Fruit fly (Drosophila melanogaster) whole organism, prepupa: ENCODE measurements around the gene eco.

ENCODE experiments used
- Blimp-1 ChIP-seq: fragments of 200-800 bp; sonication (Bioruptor generic); optimal IDR thresholded peaks from 3 replicates; lab custom pipeline; 2017; ENCODE audit warnings: missing biosample characterization, missing genetic modification characterization, mild to moderate bottlenecking, moderate library complexity, missing genetic modification reagents
- CG10669 ChIP-seq: fragments of 200-800 bp; sonication (Bioruptor generic); optimal IDR thresholded peaks from 3 replicates; lab custom pipeline; 2018; ENCODE audit warnings: missing biosample characterization, mild to moderate bottlenecking, missing genetic modification characterization, moderate library complexity
- CG11294 ChIP-seq: fragments of 200-800 bp; sonication (Bioruptor generic); IDR thresholded peaks from 2 replicates; pipeline ENCODE4 v1.3.6; 2022; ENCODE audit warnings: missing biosample characterization, missing genetic modification characterization
- CG11902 ChIP-seq: fragments of 200-800 bp; sonication (Bioruptor generic); optimal IDR thresholded peaks from 3 replicates; lab custom pipeline; 2016; ENCODE audit warnings: missing biosample characterization, missing genetic modification characterization
- CG15336 ChIP-seq: fragments of 200-800 bp; sonication (Bioruptor generic); IDR thresholded peaks from 2 replicates; pipeline ENCODE4 v1.3.6; 2022; ENCODE audit warnings: missing biosample characterization, missing genetic modification characterization
- CG16779 ChIP-seq: fragments of 200-800 bp; sonication (Bioruptor generic); optimal IDR thresholded peaks from 3 replicates; lab custom pipeline; 2017; ENCODE audit warnings: missing biosample characterization, mild to moderate bottlenecking, missing genetic modification characterization
- CG3032 ChIP-seq: fragments of 200-800 bp; optimal IDR thresholded peaks from 2 replicates; lab custom pipeline; 2019; ENCODE audit warnings: missing biosample characterization, mild to moderate bottlenecking, missing genetic modification characterization, moderate library complexity
- CG31627 ChIP-seq: fragments of 200-800 bp; sonication (Bioruptor generic); optimal IDR thresholded peaks from 3 replicates; lab custom pipeline; 2016; ENCODE audit warnings: missing biosample characterization, missing genetic modification characterization
- CG32006 ChIP-seq: fragments of 200-800 bp; sonication (Bioruptor generic); optimal IDR thresholded peaks from 3 replicates; lab custom pipeline; 2017; ENCODE audit warnings: missing biosample characterization, mild to moderate bottlenecking, missing genetic modification characterization
- CG34406 ChIP-seq: fragments of 200-800 bp; sonication (Bioruptor generic); optimal IDR thresholded peaks from 3 replicates; lab custom pipeline; 2016; ENCODE audit warnings: missing biosample characterization, missing genetic modification characterization
- CG3919 ChIP-seq: fragments of 200-800 bp; sonication (Bioruptor generic); optimal IDR thresholded peaks from 3 replicates; lab custom pipeline; 2016; ENCODE audit warnings: missing biosample characterization, missing genetic modification characterization
- CG4318 ChIP-seq: fragments of 200-800 bp; sonication (Bioruptor generic); optimal IDR thresholded peaks from 3 replicates; lab custom pipeline; 2017; ENCODE audit warnings: missing biosample characterization, mild to moderate bottlenecking, missing genetic modification characterization
- CG6163 ChIP-seq: fragments of 200-800 bp; sonication (Bioruptor generic); IDR thresholded peaks from 3 replicates; pipeline ENCODE4 v1.3.6; 2022; ENCODE audit warnings: missing biosample characterization, missing genetic modification characterization
- CG7368 ChIP-seq: fragments of 200-800 bp; sonication (Bioruptor generic); optimal IDR thresholded peaks from 3 replicates; lab custom pipeline; 2016; ENCODE audit warnings: missing biosample characterization, missing genetic modification characterization
- CG8119 ChIP-seq: fragments of 200-800 bp; sonication (Bioruptor generic); IDR thresholded peaks from 3 replicates; pipeline ENCODE4 v1.3.6; 2022; ENCODE audit warnings: missing biosample characterization, missing genetic modification characterization
- CG8319 ChIP-seq: fragments of 200-800 bp; sonication (Bioruptor generic); optimal IDR thresholded peaks from 3 replicates; lab custom pipeline; 2016; ENCODE audit warnings: missing biosample characterization, missing genetic modification characterization
- CG8632 ChIP-seq: fragments of 200-800 bp; sonication (Bioruptor generic); optimal IDR thresholded peaks from 3 replicates; lab custom pipeline; 2016; ENCODE audit warnings: missing biosample characterization, missing genetic modification characterization
- CG9139 ChIP-seq: fragments of 200-800 bp; sonication (Bioruptor generic); optimal IDR thresholded peaks from 3 replicates; lab custom pipeline; 2017; ENCODE audit warnings: missing biosample characterization, mild to moderate bottlenecking, missing genetic modification characterization
- Eip75B ChIP-seq: fragments of 200-800 bp; sonication (Bioruptor generic); optimal IDR thresholded peaks from 3 replicates; lab custom pipeline; 2016; ENCODE audit warnings: missing biosample characterization, missing genetic modification characterization
- Eip78C ChIP-seq: fragments of 200-800 bp; sonication (Bioruptor generic); peaks from one replicate; lab custom pipeline; 2016; ENCODE audit warnings: missing biosample characterization, missing genetic modification characterization
- Eip93F ChIP-seq: fragments of 200-800 bp; sonication (Bioruptor generic); optimal IDR thresholded peaks from 2 replicates; lab custom pipeline; 2016; ENCODE audit warnings: missing biosample characterization, mild to moderate bottlenecking, missing genetic modification characterization
- Ets21C ChIP-seq: fragments of 200-800 bp; sonication (Bioruptor generic); optimal IDR thresholded peaks from 3 replicates; lab custom pipeline; 2016; ENCODE audit warnings: missing biosample characterization, missing genetic modification characterization
- Ets96B ChIP-seq: fragments of 200-800 bp; optimal IDR thresholded peaks from 2 replicates; lab custom pipeline; 2019; ENCODE audit warnings: missing biosample characterization, mild to moderate bottlenecking, missing genetic modification characterization, moderate library complexity
- Hr38 ChIP-seq: sonication (Bioruptor generic); optimal IDR thresholded peaks from 2 replicates; lab custom pipeline; 2016; ENCODE audit warnings: missing biosample characterization, missing genetic modification characterization
- Hr39 ChIP-seq: fragments of 200-800 bp; sonication (Bioruptor generic); optimal IDR thresholded peaks from 2 replicates; lab custom pipeline; 2016; ENCODE audit warnings: missing biosample characterization, missing genetic modification characterization
- Hr4 ChIP-seq: fragments of 200-800 bp; sonication (Bioruptor generic); optimal IDR thresholded peaks from 3 replicates; lab custom pipeline; 2016; ENCODE audit warnings: missing biosample characterization, missing genetic modification characterization
- Lpt ChIP-seq: fragments of 200-800 bp; sonication (Bioruptor generic); optimal IDR thresholded peaks from 3 replicates; lab custom pipeline; 2016; ENCODE audit warnings: missing biosample characterization, missing genetic modification characterization
- Met ChIP-seq: fragments of 200-800 bp; sonication (Bioruptor generic); optimal IDR thresholded peaks from 3 replicates; lab custom pipeline; 2016; ENCODE audit warnings: missing biosample characterization, missing genetic modification characterization
- OdsH ChIP-seq: fragments of 200-800 bp; sonication (Bioruptor generic); optimal IDR thresholded peaks from 3 replicates; lab custom pipeline; 2016; ENCODE audit warnings: missing biosample characterization, missing genetic modification characterization
- Sox102F ChIP-seq: fragments of 200-800 bp; sonication (Bioruptor generic); optimal IDR thresholded peaks from 2 replicates; lab custom pipeline; 2016; ENCODE audit warnings: missing biosample characterization, mild to moderate bottlenecking, missing genetic modification characterization
- Sox14 ChIP-seq: fragments of 200-800 bp; sonication (Bioruptor generic); optimal IDR thresholded peaks from 3 replicates; lab custom pipeline; 2016; ENCODE audit warnings: missing biosample characterization, missing genetic modification characterization
- achi ChIP-seq: fragments of 200-800 bp; sonication (Bioruptor generic); optimal IDR thresholded peaks from 3 replicates; lab custom pipeline; 2016; ENCODE audit warnings: missing biosample characterization, missing genetic modification characterization
- acj6 ChIP-seq: fragments of 200-800 bp; sonication (Bioruptor generic); optimal IDR thresholded peaks from 3 replicates; lab custom pipeline; 2016; ENCODE audit warnings: missing biosample characterization, missing genetic modification characterization
- cyc ChIP-seq: fragments of 200-800 bp; sonication (Bioruptor generic); optimal IDR thresholded peaks from 3 replicates; lab custom pipeline; 2016; ENCODE audit warnings: missing biosample characterization, missing genetic modification characterization
- dac ChIP-seq: fragments of 200-800 bp; sonication (Bioruptor generic); optimal IDR thresholded peaks from 2 replicates; lab custom pipeline; 2017; ENCODE audit warnings: missing biosample characterization, mild to moderate bottlenecking, missing genetic modification characterization
- dsx ChIP-seq: fragments of 200-800 bp; optimal IDR thresholded peaks from 3 replicates; lab custom pipeline; 2019; ENCODE audit warnings: missing biosample characterization, mild to moderate bottlenecking, missing genetic modification characterization, moderate library complexity; ENCODE audit not compliant: poor library complexity, severe bottlenecking
- esn ChIP-seq: fragments of 200-800 bp; sonication (Bioruptor generic); optimal IDR thresholded peaks from 2 replicates; lab custom pipeline; 2016; ENCODE audit warnings: missing biosample characterization, mild to moderate bottlenecking, missing genetic modification characterization, moderate library complexity
- fd59A ChIP-seq: fragments of 200-800 bp; sonication (Bioruptor generic); optimal IDR thresholded peaks from 2 replicates; lab custom pipeline; 2017; ENCODE audit warnings: missing biosample characterization, mild to moderate bottlenecking, missing genetic modification characterization, missing genetic modification reagents
- fkh ChIP-seq: fragments of 200-800 bp; sonication (Bioruptor generic); optimal IDR thresholded peaks from 3 replicates; lab custom pipeline; 2017; ENCODE audit warnings: missing biosample characterization, mild to moderate bottlenecking, missing genetic modification characterization, moderate library complexity
- lz ChIP-seq: fragments of 200-800 bp; sonication (Bioruptor generic); optimal IDR thresholded peaks from 3 replicates; lab custom pipeline; 2016; ENCODE audit warnings: missing biosample characterization, missing genetic modification characterization
- net ChIP-seq: fragments of 200-800 bp; sonication (Bioruptor generic); optimal IDR thresholded peaks from 3 replicates; lab custom pipeline; 2016; ENCODE audit warnings: missing biosample characterization, missing genetic modification characterization
- spab ChIP-seq: fragments of 200-800 bp; sonication (Bioruptor generic); optimal IDR thresholded peaks from 2 replicates; lab custom pipeline; 2017; ENCODE audit warnings: missing biosample characterization, mild to moderate bottlenecking, missing genetic modification characterization, missing genetic modification reagents
- ss ChIP-seq, 2 experiments: fragments of 200-800 bp; sonication (Bioruptor generic); optimal IDR thresholded peaks; 2 replicates in 1 of 2; 3 replicates in 1 of 2; lab custom pipeline; 2017 to 2018; ENCODE audit warnings: mild to moderate bottlenecking in 2 of 2, missing biosample characterization in 2 of 2, missing genetic modification characterization in 2 of 2, moderate library complexity in 1 of 2
- svp ChIP-seq: fragments of 200-800 bp; sonication (Bioruptor generic); peaks from one replicate; lab custom pipeline; 2016; ENCODE audit warnings: missing biosample characterization, missing genetic modification characterization
- topi ChIP-seq: fragments of 200-800 bp; sonication (Bioruptor generic); optimal IDR thresholded peaks from 3 replicates; lab custom pipeline; 2016; ENCODE audit warnings: missing biosample characterization, missing genetic modification characterization
- vri ChIP-seq: fragments of 200-800 bp; sonication (Bioruptor generic); optimal IDR thresholded peaks from 3 replicates; lab custom pipeline; 2016; ENCODE audit warnings: missing biosample characterization, mild to moderate bottlenecking, missing genetic modification characterization

The eco gene

dm6 chr3L:7367798-7368678 lies 28.9 kb upstream of the eco start:
- TF ChIP-seq Hr38 (GFP tag; lab: Kevin White, UChicago) (no peak), CG9139 (GFP tag; lab: Kevin White, UChicago) (no peak), CG6163 (GFP tag; lab: Robert Waterston, UW) (peak; percentile 42; the same call in 1 of the 3 replicates), lz (GFP tag; lab: Kevin White, UChicago) (peak; percentile 25), cyc (GFP tag; lab: Kevin White, UChicago) (no peak), CG11294 (GFP tag; lab: Robert Waterston, UW) (no peak), svp (GFP tag; lab: Kevin White, UChicago) (peak; percentile 48), CG31627 (GFP tag; lab: Kevin White, UChicago) (peak; percentile 10), Met (peak; percentile 20), Sox14 (GFP tag; lab: Kevin White, UChicago) (peak; percentile 94), topi (GFP tag; lab: Kevin White, UChicago) (peak; percentile 15), Ets21C (no peak), ss (GFP tag; optimal IDR thresholded peaks at IDR 0.05; lab: Kevin White, UChicago) (peak; percentile 44 to 45), CG10669 (GFP tag; lab: Kevin White, UChicago) (peak; percentile 8), achi (GFP tag; lab: Kevin White, UChicago) (peak; percentile 8), Hr4 (peak; percentile 17), Blimp-1 (GFP tag; lab: Kevin White, UChicago) (peak; percentile 5), Eip75B (no peak), CG34406 (GFP tag; lab: Kevin White, UChicago) (no peak), Eip93F (peak; percentile 73), vri (GFP tag; lab: Kevin White, UChicago) (peak; percentile 2), fd59A (GFP tag; lab: Kevin White, UChicago) (no peak), fkh (GFP tag; lab: Kevin White, UChicago) (peak; percentile 77), CG11902 (no peak), CG8119 (peak; percentile 28; the same call in 1 of the 3 replicates), Hr39 (GFP tag; lab: Kevin White, UChicago) (peak; percentile 17), CG7368 (GFP tag; lab: Kevin White, UChicago) (no peak), Ets96B (tag; lab: Kevin White, UChicago) (no peak), Sox102F (peak; percentile 46), acj6 (GFP tag; lab: Kevin White, UChicago) (peak; percentile 10), CG8319 (no peak), CG15336 (GFP tag; lab: Robert Waterston, UW) (peak; percentile 41), CG3919 (GFP tag; lab: Kevin White, UChicago) (peak; percentile 8), CG32006 (GFP tag; lab: Kevin White, UChicago) (peak; percentile 21), dac (GFP tag; lab: Kevin White, UChicago) (no peak), CG8632 (GFP tag; lab: Kevin White, UChicago) (peak; percentile 10), CG3032 (no peak), spab (GFP tag; lab: Kevin White, UChicago) (no peak), Eip78C (GFP tag; lab: Kevin White, UChicago) (peak; percentile 82), esn (peak; percentile 34), Lpt (GFP tag; lab: Kevin White, UChicago) (no peak), CG4318 (no peak), net (GFP tag; lab: Kevin White, UChicago) (no peak), OdsH (GFP tag; lab: Kevin White, UChicago) (no peak), CG16779 (no peak), dsx (GFP tag; lab: Kevin White, UChicago) (no peak)
